Fruit fly (Drosophila melanogaster): ENCODE data around the gene CG9175.

The CG9175 gene

dm6 chr2L:6065823-6066222 lies 32.9 kb downstream of the CG9175 start, which contains the start of the genes Fbw5 and CG9147 (continued):
- TF ChIP-seq chif (GFP tag; optimal IDR thresholded peaks at IDR 0.05) (peak; percentile 99 to 100), CG8924 (tag; optimal IDR thresholded peaks at IDR 0.05) (peak; percentile 100), fd96Cb (tag; optimal IDR thresholded peaks at IDR 0.05) (peak; percentile 100), CG2202 (tag; optimal IDR thresholded peaks at IDR 0.05) (peak; percentile 99), CG17912 (GFP tag; optimal IDR thresholded peaks at IDR 0.05) (peak; percentile 96), CG10654 (GFP tag; optimal IDR thresholded peaks at IDR 0.05) (peak; percentile 99), CG6254 (GFP tag; optimal IDR thresholded peaks at IDR 0.05) (peak; percentile 95), Trl (optimal IDR thresholded peaks at IDR 0.05) (no peak), Trl (GFP tag; optimal IDR thresholded peaks at IDR 0.05) (peak; percentile 100), CG6854 (GFP tag; optimal IDR thresholded peaks at IDR 0.05) (peak; percentile 98), jumu (GFP tag; optimal IDR thresholded peaks at IDR 0.05) (peak; percentile 99), kni (GFP tag; optimal IDR thresholded peaks at IDR 0.05) (peak; percentile 70), tin (GFP tag; optimal IDR thresholded peaks at IDR 0.05) (peak; percentile 99), CrebB (tag; optimal IDR thresholded peaks at IDR 0.05) (peak; percentile 100), CG7928 (GFP tag; optimal IDR thresholded peaks at IDR 0.05) (peak; percentile 84), CG2129 (GFP tag; IDR thresholded peaks at IDR 0.05; ENCODE audit: partially characterized antibody) (no peak), Spps (tag; optimal IDR thresholded peaks at IDR 0.05) (peak; percentile 98), E2f1 (GFP tag; IDR thresholded peaks at IDR 0.05) (peak; percentile 99), CTCF (GFP tag; optimal IDR thresholded peaks at IDR 0.05) (peak; percentile 68), pzg (GFP tag; optimal IDR thresholded peaks at IDR 0.05) (peak; percentile 71), sens-2 (GFP tag; IDR thresholded peaks at IDR 0.05) (peak; percentile 99), bsh (GFP tag; optimal IDR thresholded peaks at IDR 0.05) (peak; percentile 99 to 100), CG17361 (GFP tag; IDR thresholded peaks at IDR 0.05) (peak; percentile 99), run (tag; optimal IDR thresholded peaks at IDR 0.05) (peak; percentile 99), TFAM (GFP tag; optimal IDR thresholded peaks at IDR 0.05) (peak; percentile 93), hbn (GFP tag; IDR thresholded peaks at IDR 0.05; ENCODE audit: partially characterized antibody) (0 out of 2 replicates have a peak, but pooled peaks have one; percentile 51), Ets65A (GFP tag) (peak; percentile 100), Aef1 (GFP tag; IDR thresholded peaks at IDR 0.05) (peak; percentile 99), cato (GFP tag; optimal IDR thresholded peaks at IDR 0.05; ENCODE audit: borderline replicate concordance) (peak; percentile 99), CG30431 (GFP tag; optimal IDR thresholded peaks at IDR 0.05) (peak; percentile 99), CG12155 (GFP tag; optimal IDR thresholded peaks at IDR 0.05) (peak; percentile 99), schlank (tag; optimal IDR thresholded peaks at IDR 0.05) (peak; percentile 99), Meics (GFP tag; optimal IDR thresholded peaks at IDR 0.05) (peak; percentile 99), CG4404 (GFP tag; IDR thresholded peaks at IDR 0.05) (peak; percentile 98), Myb (GFP tag; optimal IDR thresholded peaks at IDR 0.05) (peak; percentile 95), grn (GFP tag; optimal IDR thresholded peaks at IDR 0.05) (peak; percentile 97), NFAT (GFP tag; IDR thresholded peaks at IDR 0.05) (peak; percentile 99), Hmr (GFP tag; optimal IDR thresholded peaks at IDR 0.05) (peak; percentile 100), CG14014 (GFP tag; IDR thresholded peaks at IDR 0.05) (peak; percentile 100), CG15011 (GFP tag; optimal IDR thresholded peaks at IDR 0.05) (peak; percentile 98), CG12659 (GFP tag; optimal IDR thresholded peaks at IDR 0.05) (peak; percentile 100), stc (GFP tag; IDR thresholded peaks at IDR 0.05) (peak; percentile 99), sisA (GFP tag; IDR thresholded peaks at IDR 0.05) (peak; percentile 100), al (GFP tag; IDR thresholded peaks at IDR 0.05) (peak; percentile 99), hb (GFP tag; IDR thresholded peaks at IDR 0.05; ENCODE audit: partially characterized antibody) (no peak), sna (GFP tag; IDR thresholded peaks at IDR 0.05; ENCODE audit: partially characterized antibody) (peak; percentile 62; the same call in 1 of the 2 replicates), ham (GFP tag; IDR thresholded peaks at IDR 0.05) (peak; percentile 99), emc (GFP tag; optimal IDR thresholded peaks at IDR 0.05) (peak; percentile 98), Dref (GFP tag; IDR thresholded peaks at IDR 0.05) (peak; percentile 76), aop (GFP tag; IDR thresholded peaks at IDR 0.05) (peak; percentile 96), org-1 (GFP tag; optimal IDR thresholded peaks at IDR 0.05) (peak; percentile 99), Scr (GFP tag; IDR thresholded peaks at IDR 0.05; ENCODE audit: partially characterized antibody) (peak; percentile 51; the same call in 1 of the 2 replicates)
